Worm (Caenorhabditis elegans) whole organism, late embryonic: Measurements from ENCODE around the gene pyr-1.

Source experiments
- Y22D7AL.16 ChIP-seq: sonication (generic microtip); optimal IDR thresholded peaks from 2 replicates; lab custom pipeline; 2016; ENCODE audit warnings: missing genetic modification characterization, missing compliant biosample characterization
- ama-1 ChIP-seq: fragments of 150-350 bp; optimal IDR thresholded peaks from 2 replicates; lab custom pipeline; 2014
- ceh-22 ChIP-seq: sonication (generic microtip); optimal IDR thresholded peaks from 2 replicates; lab custom pipeline; 2017; ENCODE audit warnings: missing biosample characterization, missing genetic modification characterization

ce11 chrII:8701619-8702350, 50.9 kb downstream of the pyr-1 start, which contains the start of gene sphk-1:
- TF ChIP-seq Y22D7AL.16 (tag; lab: Kevin White, UChicago) (no peak), ama-1 (lab: Kevin White, UChicago) (no peak), ceh-22 (tag; lab: Kevin White, UChicago) (no peak)
